Fruit fly (Drosophila melanogaster) whole organism, embryonic: ENCODE measurements around the gene KFase.

Source experiments
- Ada2b ChIP-seq: fragments of 200-800 bp; sonication (Bioruptor generic); IDR thresholded peaks from 2 replicates; pipeline ENCODE4 v1.3.6; 2022; ENCODE audit warnings: missing biosample characterization, missing genetic modification characterization
- Antp ChIP-seq: fragments of 200-800 bp; sonication (Bioruptor generic); optimal IDR thresholded peaks from 3 replicates; lab custom pipeline; 2016; ENCODE audit warnings: missing biosample characterization, missing genetic modification characterization
- CG10959 ChIP-seq: fragments of 200-800 bp; sonication (Bioruptor generic); IDR thresholded peaks from 2 replicates; pipeline ENCODE4 v1.3.6; 2022; ENCODE audit warnings: missing biosample characterization, missing genetic modification characterization
- CG12155 ChIP-seq: fragments of 200-800 bp; sonication (Bioruptor generic); optimal IDR thresholded peaks from 3 replicates; lab custom pipeline; 2016; ENCODE audit warnings: missing biosample characterization, missing genetic modification characterization
- CG12769 ChIP-seq: fragments of 200-800 bp; sonication (Bioruptor generic); optimal IDR thresholded peaks from 2 replicates; lab custom pipeline; 2019; ENCODE audit warnings: missing biosample characterization, mild to moderate bottlenecking, missing genetic modification characterization, moderate library complexity
- CG14014 ChIP-seq: fragments of 200-800 bp; sonication (Bioruptor generic); IDR thresholded peaks from 2 replicates; pipeline ENCODE4 v1.3.6; 2022; ENCODE audit warnings: missing biosample characterization, missing genetic modification characterization
- CG14860 ChIP-seq: fragments of 200-800 bp; sonication (Bioruptor generic); IDR thresholded peaks from 3 replicates; pipeline ENCODE4 v1.3.6; 2022; ENCODE audit warnings: missing biosample characterization, missing genetic modification characterization; ENCODE audit not compliant: partially characterized antibody
- CG17385 ChIP-seq: fragments of 200-800 bp; sonication (Bioruptor generic); optimal IDR thresholded peaks from 3 replicates; lab custom pipeline; 2018; ENCODE audit warnings: missing biosample characterization, mild to moderate bottlenecking, missing genetic modification characterization
- CG17612 ChIP-seq: fragments of 200-800 bp; sonication (Bioruptor generic); IDR thresholded peaks from 2 replicates; pipeline ENCODE4 v1.3.6; 2022; ENCODE audit warnings: missing biosample characterization, missing genetic modification characterization
- CG17829 ChIP-seq: fragments of 200-800 bp; optimal IDR thresholded peaks from 2 replicates; lab custom pipeline; 2019; ENCODE audit warnings: missing biosample characterization, mild to moderate bottlenecking, missing genetic modification characterization, moderate library complexity
- CG30020 ChIP-seq: fragments of 200-800 bp; optimal IDR thresholded peaks from 2 replicates; lab custom pipeline; 2019; ENCODE audit warnings: missing biosample characterization, mild to moderate bottlenecking, missing genetic modification characterization, moderate library complexity
- CG31441 ChIP-seq: fragments of 200-800 bp; sonication (Bioruptor generic); IDR thresholded peaks from 2 replicates; pipeline ENCODE4 v1.3.6; 2022; ENCODE audit warnings: missing biosample characterization, missing genetic modification characterization
- CG34422 ChIP-seq: fragments of 200-800 bp; sonication (Bioruptor generic); IDR thresholded peaks from 3 replicates; pipeline ENCODE4 v1.3.6; 2022; ENCODE audit warnings: missing biosample characterization, missing genetic modification characterization
- CG6272 ChIP-seq: fragments of 200-800 bp; sonication (Bioruptor generic); IDR thresholded peaks from 2 replicates; pipeline ENCODE4 v1.3.6; 2022; ENCODE audit warnings: missing biosample characterization, missing genetic modification characterization
- CG8290 ChIP-seq, 3 experiments: fragments of 200-800 bp; sonication (Bioruptor generic); optimal IDR thresholded peaks; 2 replicates each; lab custom pipeline; 2016 to 2019; ENCODE audit warnings: missing biosample characterization in 3 of 3, missing genetic modification characterization in 3 of 3, mild to moderate bottlenecking in 2 of 3, moderate library complexity in 1 of 3
- CrebB ChIP-seq: fragments of 200-800 bp; sonication (Bioruptor generic); optimal IDR thresholded peaks from 3 replicates; lab custom pipeline; 2018; ENCODE audit warnings: missing biosample characterization, mild to moderate bottlenecking, missing genetic modification characterization
- D19B ChIP-seq: fragments of 200-800 bp; sonication (Bioruptor generic); optimal IDR thresholded peaks from 2 replicates; lab custom pipeline; 2017; ENCODE audit warnings: missing biosample characterization, mild to moderate bottlenecking, missing genetic modification characterization
- E2f1 ChIP-seq: fragments of 200-800 bp; sonication (Bioruptor generic); IDR thresholded peaks from 2 replicates; pipeline ENCODE4 v1.3.6; 2022; ENCODE audit warnings: missing biosample characterization, missing genetic modification characterization
- Ets97D ChIP-seq: fragments of 200-800 bp; sonication (Bioruptor generic); optimal IDR thresholded peaks from 3 replicates; lab custom pipeline; 2016; ENCODE audit warnings: missing biosample characterization, missing genetic modification characterization
- Gug ChIP-seq: fragments of 200-800 bp; sonication (Bioruptor generic); IDR thresholded peaks from 4 replicates; pipeline ENCODE4 v1.3.6; 2022; ENCODE audit warnings: missing biosample characterization, missing genetic modification characterization
- HLH3B ChIP-seq: fragments of 200-800 bp; sonication (Bioruptor generic); IDR thresholded peaks from 2 replicates; pipeline ENCODE4 v1.3.6; 2022; ENCODE audit warnings: missing biosample characterization, missing genetic modification characterization
- Hr51 ChIP-seq, 2 experiments: fragments of 200-800 bp; sonication (Bioruptor generic); optimal IDR thresholded peaks; 2 replicates in 1 of 2; 3 replicates in 1 of 2; lab custom pipeline; 2016 to 2018; ENCODE audit warnings: missing biosample characterization in 2 of 2, missing genetic modification characterization in 2 of 2, mild to moderate bottlenecking in 1 of 2, moderate library complexity in 1 of 2
- Jarid2 ChIP-seq: fragments of 200-800 bp; sonication (Bioruptor generic); optimal IDR thresholded peaks from 3 replicates; lab custom pipeline; 2017; ENCODE audit warnings: mild to moderate bottlenecking, missing biosample characterization, missing genetic modification reagents, missing genetic modification characterization
- Meics ChIP-seq: fragments of 200-800 bp; sonication (Bioruptor generic); optimal IDR thresholded peaks from 2 replicates; lab custom pipeline; 2017; ENCODE audit warnings: missing biosample characterization, mild to moderate bottlenecking, missing genetic modification characterization
- Mrtf ChIP-seq: fragments of 200-800 bp; sonication (Bioruptor generic); IDR thresholded peaks from 3 replicates; pipeline ENCODE4 v1.3.6; 2022; ENCODE audit warnings: missing biosample characterization, missing genetic modification characterization
- TFAM ChIP-seq: fragments of 200-800 bp; sonication (Bioruptor generic); optimal IDR thresholded peaks from 2 replicates; lab custom pipeline; 2017; ENCODE audit warnings: missing biosample characterization, missing genetic modification characterization, inconsistent platforms
- cg ChIP-seq: fragments of 200-800 bp; sonication (Bioruptor generic); optimal IDR thresholded peaks from 3 replicates; lab custom pipeline; 2019; ENCODE audit warnings: missing biosample characterization, mild to moderate bottlenecking, missing genetic modification characterization, moderate library complexity
- chinmo ChIP-seq: fragments of 200-800 bp; sonication (Bioruptor generic); IDR thresholded peaks from 4 replicates; pipeline ENCODE4 v1.3.6; 2022; ENCODE audit warnings: missing biosample characterization, missing genetic modification characterization; ENCODE audit not compliant: partially characterized antibody
- ci ChIP-seq: fragments of 200-800 bp; sonication (Bioruptor generic); IDR thresholded peaks from 3 replicates; pipeline ENCODE4 v1.3.6; 2022; ENCODE audit warnings: missing biosample characterization, missing genetic modification characterization
- crol ChIP-seq: fragments of 200-800 bp; sonication (Bioruptor generic); IDR thresholded peaks from 2 replicates; pipeline ENCODE4 v1.3.6; 2022; ENCODE audit warnings: missing biosample characterization, missing genetic modification characterization
- dan ChIP-seq: fragments of 200-800 bp; sonication (Bioruptor generic); IDR thresholded peaks from 2 replicates; pipeline ENCODE4 v1.3.6; 2022; ENCODE audit warnings: missing biosample characterization, missing genetic modification characterization
- danr ChIP-seq: fragments of 200-800 bp; sonication (Bioruptor generic); IDR thresholded peaks from 2 replicates; pipeline ENCODE4 v1.3.6; 2022; ENCODE audit warnings: missing biosample characterization, missing genetic modification characterization
- dmrt99B ChIP-seq: fragments of 200-800 bp; sonication (Bioruptor generic); optimal IDR thresholded peaks from 2 replicates; lab custom pipeline; 2018; ENCODE audit warnings: missing biosample characterization, mild to moderate bottlenecking, missing genetic modification characterization, moderate library complexity
- dysf ChIP-seq: fragments of 200-800 bp; sonication (Bioruptor generic); IDR thresholded peaks from 3 replicates; pipeline ENCODE4 v1.3.6; 2022; ENCODE audit warnings: missing biosample characterization, missing genetic modification characterization
- exex ChIP-seq: fragments of 200-800 bp; sonication (Bioruptor generic); optimal IDR thresholded peaks from 4 replicates; lab custom pipeline; 2018; ENCODE audit warnings: missing biosample characterization, mild to moderate bottlenecking, missing genetic modification characterization, moderate library complexity
- ham ChIP-seq: fragments of 200-800 bp; sonication (Bioruptor generic); IDR thresholded peaks from 2 replicates; pipeline ENCODE4 v1.3.6; 2022; ENCODE audit warnings: missing biosample characterization, missing genetic modification characterization
- lilli ChIP-seq: fragments of 200-800 bp; sonication (Bioruptor generic); optimal IDR thresholded peaks from 3 replicates; lab custom pipeline; 2016; ENCODE audit warnings: missing biosample characterization, missing genetic modification characterization
- mirr ChIP-seq: fragments of 200-800 bp; sonication (Bioruptor generic); optimal IDR thresholded peaks from 3 replicates; lab custom pipeline; 2018; ENCODE audit warnings: missing biosample characterization, mild to moderate bottlenecking, missing genetic modification characterization
- nau ChIP-seq: fragments of 200-800 bp; sonication (Bioruptor generic); optimal IDR thresholded peaks from 3 replicates; lab custom pipeline; 2017; ENCODE audit warnings: missing biosample characterization, mild to moderate bottlenecking, missing genetic modification characterization, missing genetic modification reagents
- run ChIP-seq: fragments of 200-800 bp; sonication (Bioruptor generic); optimal IDR thresholded peaks from 3 replicates; lab custom pipeline; 2018; ENCODE audit warnings: missing biosample characterization, mild to moderate bottlenecking, missing genetic modification characterization
- sim ChIP-seq: fragments of 200-800 bp; sonication (Bioruptor generic); IDR thresholded peaks from 2 replicates; pipeline ENCODE4 v1.3.6; 2022; ENCODE audit warnings: missing biosample characterization, missing genetic modification characterization
- slou ChIP-seq: fragments of 200-800 bp; sonication (Bioruptor generic); optimal IDR thresholded peaks from 3 replicates; lab custom pipeline; 2016; ENCODE audit warnings: missing biosample characterization, missing genetic modification characterization
- sr ChIP-seq: fragments of 200-800 bp; sonication (Bioruptor generic); IDR thresholded peaks from 3 replicates; pipeline ENCODE4 v1.3.6; 2022; ENCODE audit warnings: missing biosample characterization, missing genetic modification characterization
- tio ChIP-seq: fragments of 200-800 bp; sonication (Bioruptor generic); optimal IDR thresholded peaks from 2 replicates; lab custom pipeline; 2017; ENCODE audit warnings: missing biosample characterization, missing genetic modification characterization, inconsistent platforms
- tll ChIP-seq, 2 experiments: fragments of 200-800 bp in 1 of 2; fragments of >200 bp in 1 of 2; sonication (Bioruptor generic) in 1 of 2; optimal IDR thresholded peaks; 2 replicates each; lab custom pipeline; 2017 to 2019; ENCODE audit warnings: missing biosample characterization in 2 of 2, missing genetic modification characterization in 2 of 2, mild to moderate bottlenecking in 1 of 2, moderate library complexity in 1 of 2
- unpg ChIP-seq: fragments of 200-800 bp; sonication (Bioruptor generic); optimal IDR thresholded peaks from 3 replicates; lab custom pipeline; 2018; ENCODE audit warnings: missing biosample characterization, mild to moderate bottlenecking, missing genetic modification characterization, moderate library complexity
- vfl ChIP-seq: fragments of 200-800 bp; sonication (Bioruptor generic); optimal IDR thresholded peaks from 2 replicates; lab custom pipeline; 2016; ENCODE audit warnings: missing biosample characterization, missing genetic modification characterization
- wdn ChIP-seq: fragments of 200-800 bp; sonication (Bioruptor generic); IDR thresholded peaks from 2 replicates; pipeline ENCODE4 v1.3.6; 2022; ENCODE audit warnings: missing biosample characterization, missing genetic modification characterization
- yki ChIP-seq: fragments of >200 bp; optimal IDR thresholded peaks from 3 replicates; lab custom pipeline; 2018

Gene KFase

dm6 chr2L:6498448-6498847, 9.9 kb upstream of the KFase start, which contains the start of gene CG31637 (continued):
- no peak for TF ChIP-seq vfl
- TF ChIP-seq nau (GFP tag; lab: Kevin White, UChicago) = no peak
- peak; percentile 17 for TF ChIP-seq exex
- TF ChIP-seq Meics (GFP tag; lab: Kevin White, UChicago) = no peak
- TF ChIP-seq E2f1 = no peak
- peak; percentile 14 for TF ChIP-seq slou (GFP tag; lab: Kevin White, UChicago)
- peak; percentile 26 for TF ChIP-seq CG12155
- no peak for TF ChIP-seq wdn (GFP tag; lab: Robert Waterston, UW)
- TF ChIP-seq D19B (GFP tag; lab: Kevin White, UChicago) = no peak
- no peak for TF ChIP-seq CG12769 (tag; lab: Kevin White, UChicago)
- no peak for TF ChIP-seq sim (GFP tag; lab: Robert Waterston, UW)
- TF ChIP-seq CG14860 (GFP tag; lab: Robert Waterston, UW) = no peak
- TF ChIP-seq TFAM = no peak
- TF ChIP-seq run = no peak
- no peak for TF ChIP-seq CG6272 (GFP tag; lab: Robert Waterston, UW)
- TF ChIP-seq chinmo (GFP tag; lab: Robert Waterston, UW) = 0 out of 4 replicates have a peak, but pooled peaks have one; percentile 55
- no peak for TF ChIP-seq CG17612 (GFP tag; lab: Robert Waterston, UW)
- no peak for TF ChIP-seq Ada2b
- TF ChIP-seq danr = no peak
- no peak for TF ChIP-seq tio (GFP tag; lab: Kevin White, UChicago)
- no peak for TF ChIP-seq sr (GFP tag; lab: Robert Waterston, UW)

- TF ChIP-seq lilli (GFP tag; lab: Kevin White, UChicago) (no peak), CG10959 (GFP tag; lab: Robert Waterston, UW) (no peak), ham (GFP tag; lab: Robert Waterston, UW) (no peak)
These were observed 8.2 kb upstream of the KFase start, which contains the start of gene CG9550 for dm6 chr2L:6496753-6497152. Gene CG9550 (plus strand): TSS chr2L:6497053.

- TF ChIP-seq CrebB = peak; percentile 29
- TF ChIP-seq mirr (GFP tag; lab: Kevin White, UChicago) = peak; percentile 79
- peak; percentile 1 for TF ChIP-seq CG17829 (tag; lab: Kevin White, UChicago)
- TF ChIP-seq dmrt99B (tag; lab: Kevin White, UChicago) = no peak
- TF ChIP-seq CG8290 (GFP tag; optimal IDR thresholded peaks at IDR 0.05; lab: Kevin White, UChicago) = no peak
- peak in 1 of 2 experiments; percentile 36 for TF ChIP-seq CG8290 (tag; optimal IDR thresholded peaks at IDR 0.05; lab: Kevin White, UChicago)
- peak; percentile 8 for TF ChIP-seq unpg (GFP tag; lab: Kevin White, UChicago)
- TF ChIP-seq cg (GFP tag; lab: Kevin White, UChicago) = no peak
- no peak for TF ChIP-seq dysf (GFP tag; lab: Robert Waterston, UW)
- 0 out of 3 replicates have a peak, but pooled peaks have one; percentile 31 for TF ChIP-seq CG34422 (GFP tag; lab: Robert Waterston, UW)
- no peak for TF ChIP-seq dan (GFP tag; lab: Robert Waterston, UW)
- TF ChIP-seq run = peak; percentile 54
- no peak for TF ChIP-seq Mrtf
- TF ChIP-seq Gug = no peak
- no peak for TF ChIP-seq tll (GFP tag; optimal IDR thresholded peaks at IDR 0.05; lab: Kevin White, UChicago)
- TF ChIP-seq CG17385 (GFP tag; lab: Kevin White, UChicago) = peak; percentile 74
- TF ChIP-seq HLH3B = no peak
- TF ChIP-seq Antp (GFP tag; lab: Kevin White, UChicago) = no peak
- no peak for TF ChIP-seq crol (GFP tag; lab: Robert Waterston, UW)
- TF ChIP-seq CG30020 = no peak
- TF ChIP-seq CG14014 = peak; percentile 25; the same call in 1 of the 2 replicates
- peak; percentile 21 for TF ChIP-seq nau (GFP tag; lab: Kevin White, UChicago)
- TF ChIP-seq ci (GFP tag; lab: Robert Waterston, UW) = peak; percentile 69; the same call in 2 of the 3 replicates
- TF ChIP-seq CG31441 = no peak
- TF ChIP-seq Hr51 (GFP tag; optimal IDR thresholded peaks at IDR 0.05; lab: Kevin White, UChicago) = no peak
- no peak for TF ChIP-seq Ets97D (GFP tag; lab: Kevin White, UChicago)
- TF ChIP-seq Jarid2 (GFP tag; lab: Kevin White, UChicago) = peak; percentile 84
- peak; percentile 77; the same call in 2 of the 4 replicates for TF ChIP-seq chinmo (GFP tag; lab: Robert Waterston, UW)
- no peak for TF ChIP-seq yki
These were observed 5.9 kb upstream of the KFase start, which contains the start of gene CG9547 for dm6 chr2L:6494405-6494816. Gene CG9547 (minus strand): TSS chr2L:6494532.
